Worm (Caenorhabditis elegans) whole organism, late embryonic: Measurements from ENCODE around the gene sdz-35.

ENCODE experiments used
- C38D4.7 ChIP-seq: fragments of 200-800 bp; sonication (Bioruptor generic); optimal IDR thresholded peaks from 2 replicates; lab custom pipeline; 2018; ENCODE audit warnings: mild to moderate bottlenecking, missing genetic modification characterization, moderate library complexity, missing compliant biosample characterization
- F13H6.1 ChIP-seq: sonication (generic microtip); optimal IDR thresholded peaks from 2 replicates; lab custom pipeline; 2016; ENCODE audit warnings: missing genetic modification characterization, missing compliant biosample characterization
- K02D7.2 ChIP-seq: sonication (generic microtip); optimal IDR thresholded peaks from 2 replicates; lab custom pipeline; 2017; ENCODE audit warnings: mild to moderate bottlenecking, missing genetic modification characterization, missing compliant biosample characterization
- ahr-1 ChIP-seq: sonication (generic microtip); optimal IDR thresholded peaks from 2 replicates; lab custom pipeline; 2016; ENCODE audit warnings: missing genetic modification characterization, missing compliant biosample characterization
- ama-1 ChIP-seq: fragments of 150-350 bp; optimal IDR thresholded peaks from 2 replicates; lab custom pipeline; 2014
- ceh-18 ChIP-seq: sonication (generic microtip); optimal IDR thresholded peaks from 2 replicates; lab custom pipeline; 2016; ENCODE audit warnings: missing genetic modification characterization, missing compliant biosample characterization
- ceh-22 ChIP-seq: sonication (generic microtip); optimal IDR thresholded peaks from 2 replicates; lab custom pipeline; 2017; ENCODE audit warnings: missing biosample characterization, missing genetic modification characterization
- ceh-24 ChIP-seq: sonication (generic microtip); optimal IDR thresholded peaks from 2 replicates; lab custom pipeline; 2016; ENCODE audit warnings: mild to moderate bottlenecking, missing genetic modification characterization, missing compliant biosample characterization
- ceh-30 ChIP-seq: fragments of 150-350 bp; optimal IDR thresholded peaks from 2 replicates; lab custom pipeline; 2014; ENCODE audit warnings: missing biosample characterization, missing genetic modification characterization
- ceh-31 ChIP-seq: sonication (generic microtip); optimal IDR thresholded peaks from 2 replicates; lab custom pipeline; 2016; ENCODE audit warnings: missing genetic modification characterization, missing compliant biosample characterization
- ceh-34 ChIP-seq: sonication (generic microtip); optimal IDR thresholded peaks from 2 replicates; lab custom pipeline; 2016; ENCODE audit warnings: mild to moderate bottlenecking, missing genetic modification characterization, missing compliant biosample characterization
- che-1 ChIP-seq: sonication (generic microtip); optimal IDR thresholded peaks from 2 replicates; lab custom pipeline; 2016; ENCODE audit warnings: mild to moderate bottlenecking, missing genetic modification characterization, missing compliant biosample characterization
- dve-1 ChIP-seq: sonication (generic microtip); optimal IDR thresholded peaks from 2 replicates; lab custom pipeline; 2017; ENCODE audit warnings: antibody characterized with exemption, mild to moderate bottlenecking, missing genetic modification characterization, missing compliant biosample characterization
- elt-2 ChIP-seq: sonication (generic microtip); optimal IDR thresholded peaks from 2 replicates; lab custom pipeline; 2016; ENCODE audit warnings: missing genetic modification reagents, missing genetic modification characterization, missing compliant biosample characterization
- fkh-10 ChIP-seq: fragments of 150-350 bp; optimal IDR thresholded peaks from 2 replicates; lab custom pipeline; 2014; ENCODE audit warnings: missing biosample characterization, missing genetic modification reagents, missing genetic modification characterization
- fkh-6 ChIP-seq: sonication (generic microtip); optimal IDR thresholded peaks from 2 replicates; lab custom pipeline; 2016; ENCODE audit warnings: missing genetic modification characterization, missing compliant biosample characterization
- hlh-30 ChIP-seq: sonication (generic microtip); optimal IDR thresholded peaks from 2 replicates; lab custom pipeline; 2017; ENCODE audit warnings: antibody characterized with exemption, missing genetic modification characterization, missing compliant biosample characterization; ENCODE audit not compliant: insufficient read depth
- hlh-6 ChIP-seq: sonication (generic microtip); optimal IDR thresholded peaks from 2 replicates; lab custom pipeline; 2016; ENCODE audit warnings: missing genotype, missing genetic modification characterization, missing compliant biosample characterization
- hlh-8 ChIP-seq: sonication (generic microtip); optimal IDR thresholded peaks from 2 replicates; lab custom pipeline; 2016; ENCODE audit warnings: missing genotype, missing genetic modification characterization, missing compliant biosample characterization
- lim-6 ChIP-seq: sonication (generic microtip); optimal IDR thresholded peaks from 2 replicates; lab custom pipeline; 2016; ENCODE audit warnings: missing genetic modification characterization, missing compliant biosample characterization
- madf-2 ChIP-seq: sonication (generic microtip); optimal IDR thresholded peaks from 2 replicates; lab custom pipeline; 2017; ENCODE audit warnings: missing genetic modification characterization, missing compliant biosample characterization
- nfya-1 ChIP-seq: sonication (generic microtip); optimal IDR thresholded peaks from 2 replicates; lab custom pipeline; 2017; ENCODE audit warnings: missing genetic modification characterization, mild to moderate bottlenecking, missing compliant biosample characterization, antibody characterized with exemption, moderate library complexity
- nhr-11 ChIP-seq: fragments of 150-350 bp; optimal IDR thresholded peaks from 2 replicates; lab custom pipeline; 2014; ENCODE audit warnings: missing biosample characterization, missing genetic modification characterization
- nhr-232 ChIP-seq: sonication (generic microtip); optimal IDR thresholded peaks from 2 replicates; lab custom pipeline; 2016; ENCODE audit warnings: missing genetic modification characterization, missing compliant biosample characterization
- pag-3 ChIP-seq: sonication (generic microtip); optimal IDR thresholded peaks from 2 replicates; lab custom pipeline; 2016; ENCODE audit warnings: missing compliant biosample characterization, missing genetic modification characterization, borderline replicate concordance
- pat-9 ChIP-seq: fragments of 200-800 bp; sonication (Bioruptor generic); optimal IDR thresholded peaks from 2 replicates; lab custom pipeline; 2018; ENCODE audit warnings: mild to moderate bottlenecking, missing genetic modification characterization, moderate library complexity, missing compliant biosample characterization
- pax-1 ChIP-seq: fragments of 150-350 bp; optimal IDR thresholded peaks from 2 replicates; lab custom pipeline; 2014; ENCODE audit warnings: missing biosample characterization, missing genetic modification characterization
- pqm-1 ChIP-seq: sonication (generic microtip); optimal IDR thresholded peaks from 2 replicates; lab custom pipeline; 2016; ENCODE audit warnings: missing genetic modification characterization, missing compliant biosample characterization
- pros-1 ChIP-seq: fragments of 150-350 bp; optimal IDR thresholded peaks from 2 replicates; lab custom pipeline; 2014; ENCODE audit warnings: missing biosample characterization, missing genetic modification reagents, missing genetic modification characterization
- ref-2 ChIP-seq: sonication (generic microtip); optimal IDR thresholded peaks from 2 replicates; lab custom pipeline; 2016; ENCODE audit warnings: missing genetic modification characterization, missing compliant biosample characterization
- rnt-1 ChIP-seq: sonication (generic microtip); optimal IDR thresholded peaks from 2 replicates; lab custom pipeline; 2016; ENCODE audit warnings: missing genetic modification characterization, missing compliant biosample characterization
- sox-2 ChIP-seq: fragments of 200-800 bp; sonication (Bioruptor generic); IDR thresholded peaks from 2 replicates; pipeline ENCODE4 v1.3.6; 2022; ENCODE audit warnings: missing genetic modification reagents, missing genetic modification characterization, missing compliant biosample characterization
- syd-9 ChIP-seq: sonication (generic microtip); optimal IDR thresholded peaks from 2 replicates; lab custom pipeline; 2016; ENCODE audit warnings: mild to moderate bottlenecking, missing genetic modification characterization, moderate library complexity, missing compliant biosample characterization
- ttx-3 ChIP-seq: sonication (generic microtip); optimal IDR thresholded peaks from 2 replicates; lab custom pipeline; 2016; ENCODE audit warnings: missing genetic modification reagents, missing genetic modification characterization, missing compliant biosample characterization
- unc-42 ChIP-seq: sonication (generic microtip); optimal IDR thresholded peaks from 2 replicates; lab custom pipeline; 2016; ENCODE audit warnings: missing genotype, missing genetic modification characterization, missing compliant biosample characterization
- unc-55 ChIP-seq: sonication (generic microtip); optimal IDR thresholded peaks from 2 replicates; lab custom pipeline; 2017; ENCODE audit warnings: missing biosample characterization, missing genetic modification reagents, missing genetic modification characterization
- unc-86 ChIP-seq: sonication (generic microtip); optimal IDR thresholded peaks from 2 replicates; lab custom pipeline; 2016; ENCODE audit warnings: missing genetic modification characterization, missing compliant biosample characterization
- zip-5 ChIP-seq: sonication (generic microtip); optimal IDR thresholded peaks from 2 replicates; lab custom pipeline; 2016; ENCODE audit warnings: missing genetic modification characterization, missing compliant biosample characterization

sdz-35 gene

DNA sequence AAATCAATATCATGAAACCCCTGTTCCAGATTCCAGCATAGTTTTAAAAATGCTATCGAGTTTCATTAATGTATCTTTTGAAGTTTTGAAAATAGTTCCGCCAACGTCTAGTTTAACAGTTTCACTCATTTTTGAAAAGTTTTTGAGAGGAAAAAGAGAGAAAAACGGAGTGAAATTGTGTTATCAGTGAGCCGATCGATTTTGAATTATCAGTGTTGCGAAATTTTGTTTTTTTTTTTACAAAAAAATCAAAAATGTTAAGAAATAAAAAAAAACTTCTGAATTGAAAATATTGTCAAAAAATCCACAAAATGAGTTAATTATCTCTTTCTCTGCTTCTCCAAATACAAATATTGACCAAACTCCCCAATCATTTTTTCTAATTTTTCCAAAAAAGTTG is 14.1 kb upstream of the sdz-35 start, which contains the start of gene ZC239.13:
Gene ZC239.13 (minus strand): TSS at position 154 of the 400 bp plus-strand sequence.
- no peak for TF ChIP-seq ceh-24 (tag; lab: Kevin White, UChicago)
- no peak for TF ChIP-seq lim-6
- TF ChIP-seq syd-9 (tag; lab: Kevin White, UChicago): no peak
- no peak for TF ChIP-seq pat-9
- no peak for TF ChIP-seq ceh-22 (tag; lab: Kevin White, UChicago)
- no peak for TF ChIP-seq ceh-30 (tag; lab: Kevin White, UChicago)
- TF ChIP-seq hlh-30 (tag; lab: Kevin White, UChicago): no peak
- no peak for TF ChIP-seq ahr-1 (tag; lab: Kevin White, UChicago)
- TF ChIP-seq C38D4.7: no peak
- TF ChIP-seq madf-2 (tag; lab: Kevin White, UChicago): no peak
- TF ChIP-seq nhr-232 (tag; lab: Kevin White, UChicago): no peak
- no peak for TF ChIP-seq zip-5 (tag; lab: Kevin White, UChicago)
- TF ChIP-seq hlh-8 (tag; lab: Kevin White, UChicago): no peak
- no peak for TF ChIP-seq dve-1 (tag; lab: Kevin White, UChicago)
- no peak for TF ChIP-seq pqm-1 (tag; lab: Kevin White, UChicago)
- TF ChIP-seq che-1: no peak
- no peak for TF ChIP-seq pag-3 (tag; lab: Kevin White, UChicago)
- TF ChIP-seq unc-86 (tag; lab: Kevin White, UChicago): no peak

DNA sequence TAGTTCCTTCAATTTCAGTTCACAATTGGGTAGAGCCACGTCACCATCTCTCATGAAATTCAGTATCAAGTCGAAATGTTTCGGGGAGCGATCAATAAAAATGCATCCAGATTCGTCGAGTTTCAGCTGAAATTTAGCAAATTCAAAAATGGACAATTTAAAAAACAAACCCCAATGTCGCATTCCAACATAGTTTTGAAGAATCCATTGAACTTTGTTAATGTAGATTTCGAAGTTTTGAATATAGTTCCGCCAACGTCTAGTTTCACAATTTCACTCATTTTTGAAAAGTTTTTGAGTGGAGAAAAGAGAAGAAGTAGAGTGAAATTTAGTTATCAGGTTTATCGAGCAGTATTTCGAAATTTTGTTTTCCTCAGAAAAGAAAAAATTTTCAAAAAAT is 13.2 kb upstream of the sdz-35 start, which contains the start of gene ZC239.14:
Gene ZC239.14 (minus strand): TSS at position 305 of the 400 bp plus-strand sequence.
- TF ChIP-seq fkh-6 (no peak), ref-2 (no peak), pax-1 (tag; lab: Kevin White, UChicago) (no peak), nhr-11 (tag; lab: Kevin White, UChicago) (no peak), dve-1 (tag; lab: Kevin White, UChicago) (no peak), ama-1 (lab: Kevin White, UChicago) (no peak), ceh-34 (tag; lab: Kevin White, UChicago) (no peak), ceh-18 (tag; lab: Kevin White, UChicago) (no peak), ceh-31 (tag; lab: Kevin White, UChicago) (no peak), elt-2 (no peak), hlh-8 (tag; lab: Kevin White, UChicago) (no peak), unc-55 (no peak), madf-2 (tag; lab: Kevin White, UChicago) (no peak), nfya-1 (tag; lab: Kevin White, UChicago) (no peak), rnt-1 (tag; lab: Kevin White, UChicago) (no peak), ceh-22 (tag; lab: Kevin White, UChicago) (no peak)

DNA sequence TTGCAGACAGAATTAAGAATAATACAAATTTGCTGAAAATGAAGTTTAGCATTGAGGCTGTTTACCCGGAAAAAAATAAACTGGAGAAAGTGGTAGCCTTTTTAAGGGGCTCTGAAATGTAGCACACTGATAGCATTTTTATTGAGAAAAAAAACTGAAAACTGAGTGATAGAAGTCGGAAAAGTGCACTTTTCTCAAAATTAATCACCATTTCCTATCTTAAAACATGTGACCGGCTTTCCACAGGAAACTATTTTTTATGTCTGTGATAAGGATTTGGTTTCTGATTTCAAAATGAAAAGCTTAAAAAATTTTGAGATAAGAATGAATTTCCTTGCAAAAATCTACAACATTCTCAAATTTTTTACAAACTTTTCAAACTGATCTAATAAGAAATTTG is 12.1 kb upstream of the sdz-35 start, which contains the start of gene ZC239.22:
Gene ZC239.22 (minus strand): TSS at position 101 of the 400 bp plus-strand sequence.
- TF ChIP-seq ceh-18 (tag; lab: Kevin White, UChicago): no peak
- TF ChIP-seq ama-1 (lab: Kevin White, UChicago): no peak
- no peak for TF ChIP-seq ceh-31 (tag; lab: Kevin White, UChicago)
- no peak for TF ChIP-seq unc-42 (tag; lab: Kevin White, UChicago)
- TF ChIP-seq fkh-10 (GFP tag; lab: Kevin White, UChicago): no peak
- no peak for TF ChIP-seq K02D7.2
- TF ChIP-seq F13H6.1 (tag; lab: Kevin White, UChicago): no peak
- no peak for TF ChIP-seq sox-2
- TF ChIP-seq hlh-6 (tag; lab: Kevin White, UChicago): no peak
- TF ChIP-seq pros-1 (tag; lab: Kevin White, UChicago): no peak
- no peak for TF ChIP-seq ttx-3 (tag; lab: Kevin White, UChicago)
- no peak for TF ChIP-seq unc-86 (tag; lab: Kevin White, UChicago)
- no peak for TF ChIP-seq pqm-1 (tag; lab: Kevin White, UChicago)
- TF ChIP-seq madf-2 (tag; lab: Kevin White, UChicago): no peak
- TF ChIP-seq ceh-22 (tag; lab: Kevin White, UChicago): no peak
- no peak for TF ChIP-seq ceh-30 (tag; lab: Kevin White, UChicago)
